Fruit fly (Drosophila melanogaster) whole organism, prepupa: ENCODE results near the gene spen.

Experiments
- Blimp-1 ChIP-seq: fragments of 200-800 bp; sonication (Bioruptor generic); optimal IDR thresholded peaks from 3 replicates; lab custom pipeline; 2017; ENCODE audit warnings: missing biosample characterization, missing genetic modification characterization, mild to moderate bottlenecking, moderate library complexity, missing genetic modification reagents
- CG10631 ChIP-seq: fragments of 200-800 bp; sonication (Bioruptor generic); optimal IDR thresholded peaks from 2 replicates; lab custom pipeline; 2016; ENCODE audit warnings: missing biosample characterization, missing genetic modification characterization
- CG10669 ChIP-seq: fragments of 200-800 bp; sonication (Bioruptor generic); optimal IDR thresholded peaks from 3 replicates; lab custom pipeline; 2018; ENCODE audit warnings: missing biosample characterization, mild to moderate bottlenecking, missing genetic modification characterization, moderate library complexity
- CG11762 ChIP-seq: fragments of 200-800 bp; sonication (Bioruptor generic); optimal IDR thresholded peaks from 3 replicates; lab custom pipeline; 2016; ENCODE audit warnings: missing biosample characterization, missing genetic modification characterization; ENCODE audit not compliant: insufficient read depth
- CG15336 ChIP-seq: fragments of 200-800 bp; sonication (Bioruptor generic); IDR thresholded peaks from 2 replicates; pipeline ENCODE4 v1.3.6; 2022; ENCODE audit warnings: missing biosample characterization, missing genetic modification characterization
- CG1621 ChIP-seq: fragments of 200-800 bp; sonication (Bioruptor generic); optimal IDR thresholded peaks from 3 replicates; lab custom pipeline; 2018; ENCODE audit warnings: missing biosample characterization, mild to moderate bottlenecking, missing genetic modification characterization
- CG3032 ChIP-seq: fragments of 200-800 bp; optimal IDR thresholded peaks from 2 replicates; lab custom pipeline; 2019; ENCODE audit warnings: missing biosample characterization, mild to moderate bottlenecking, missing genetic modification characterization, moderate library complexity
- CG31627 ChIP-seq: fragments of 200-800 bp; sonication (Bioruptor generic); optimal IDR thresholded peaks from 3 replicates; lab custom pipeline; 2016; ENCODE audit warnings: missing biosample characterization, missing genetic modification characterization
- CG32006 ChIP-seq: fragments of 200-800 bp; sonication (Bioruptor generic); optimal IDR thresholded peaks from 3 replicates; lab custom pipeline; 2017; ENCODE audit warnings: missing biosample characterization, mild to moderate bottlenecking, missing genetic modification characterization
- CG34406 ChIP-seq: fragments of 200-800 bp; sonication (Bioruptor generic); optimal IDR thresholded peaks from 3 replicates; lab custom pipeline; 2016; ENCODE audit warnings: missing biosample characterization, missing genetic modification characterization
- CG4318 ChIP-seq: fragments of 200-800 bp; sonication (Bioruptor generic); optimal IDR thresholded peaks from 3 replicates; lab custom pipeline; 2017; ENCODE audit warnings: missing biosample characterization, mild to moderate bottlenecking, missing genetic modification characterization
- CG6163 ChIP-seq: fragments of 200-800 bp; sonication (Bioruptor generic); IDR thresholded peaks from 3 replicates; pipeline ENCODE4 v1.3.6; 2022; ENCODE audit warnings: missing biosample characterization, missing genetic modification characterization
- CG6792 ChIP-seq: fragments of 200-800 bp; sonication (Bioruptor generic); optimal IDR thresholded peaks from 3 replicates; lab custom pipeline; 2016; ENCODE audit warnings: missing biosample characterization, missing genetic modification characterization
- CG7368 ChIP-seq: fragments of 200-800 bp; sonication (Bioruptor generic); optimal IDR thresholded peaks from 3 replicates; lab custom pipeline; 2016; ENCODE audit warnings: missing biosample characterization, missing genetic modification characterization
- CG8119 ChIP-seq: fragments of 200-800 bp; sonication (Bioruptor generic); IDR thresholded peaks from 3 replicates; pipeline ENCODE4 v1.3.6; 2022; ENCODE audit warnings: missing biosample characterization, missing genetic modification characterization
- CG8319 ChIP-seq: fragments of 200-800 bp; sonication (Bioruptor generic); optimal IDR thresholded peaks from 3 replicates; lab custom pipeline; 2016; ENCODE audit warnings: missing biosample characterization, missing genetic modification characterization
- CG8632 ChIP-seq: fragments of 200-800 bp; sonication (Bioruptor generic); optimal IDR thresholded peaks from 3 replicates; lab custom pipeline; 2016; ENCODE audit warnings: missing biosample characterization, missing genetic modification characterization
- Eip75B ChIP-seq: fragments of 200-800 bp; sonication (Bioruptor generic); optimal IDR thresholded peaks from 3 replicates; lab custom pipeline; 2016; ENCODE audit warnings: missing biosample characterization, missing genetic modification characterization
- Eip93F ChIP-seq: fragments of 200-800 bp; sonication (Bioruptor generic); optimal IDR thresholded peaks from 2 replicates; lab custom pipeline; 2016; ENCODE audit warnings: missing biosample characterization, mild to moderate bottlenecking, missing genetic modification characterization
- Ets21C ChIP-seq: fragments of 200-800 bp; sonication (Bioruptor generic); optimal IDR thresholded peaks from 3 replicates; lab custom pipeline; 2016; ENCODE audit warnings: missing biosample characterization, missing genetic modification characterization
- Ets96B ChIP-seq: fragments of 200-800 bp; optimal IDR thresholded peaks from 2 replicates; lab custom pipeline; 2019; ENCODE audit warnings: missing biosample characterization, mild to moderate bottlenecking, missing genetic modification characterization, moderate library complexity
- Hr39 ChIP-seq: fragments of 200-800 bp; sonication (Bioruptor generic); optimal IDR thresholded peaks from 2 replicates; lab custom pipeline; 2016; ENCODE audit warnings: missing biosample characterization, missing genetic modification characterization
- Hr4 ChIP-seq: fragments of 200-800 bp; sonication (Bioruptor generic); optimal IDR thresholded peaks from 3 replicates; lab custom pipeline; 2016; ENCODE audit warnings: missing biosample characterization, missing genetic modification characterization
- Lpt ChIP-seq: fragments of 200-800 bp; sonication (Bioruptor generic); optimal IDR thresholded peaks from 3 replicates; lab custom pipeline; 2016; ENCODE audit warnings: missing biosample characterization, missing genetic modification characterization
- Met ChIP-seq: fragments of 200-800 bp; sonication (Bioruptor generic); optimal IDR thresholded peaks from 3 replicates; lab custom pipeline; 2016; ENCODE audit warnings: missing biosample characterization, missing genetic modification characterization
- Smox ChIP-seq: fragments of 200-800 bp; sonication (Bioruptor generic); optimal IDR thresholded peaks from 3 replicates; lab custom pipeline; 2016; ENCODE audit warnings: missing biosample characterization, missing genetic modification characterization
- Sox102F ChIP-seq: fragments of 200-800 bp; sonication (Bioruptor generic); optimal IDR thresholded peaks from 2 replicates; lab custom pipeline; 2016; ENCODE audit warnings: missing biosample characterization, mild to moderate bottlenecking, missing genetic modification characterization
- achi ChIP-seq: fragments of 200-800 bp; sonication (Bioruptor generic); optimal IDR thresholded peaks from 3 replicates; lab custom pipeline; 2016; ENCODE audit warnings: missing biosample characterization, missing genetic modification characterization
- acj6 ChIP-seq: fragments of 200-800 bp; sonication (Bioruptor generic); optimal IDR thresholded peaks from 3 replicates; lab custom pipeline; 2016; ENCODE audit warnings: missing biosample characterization, missing genetic modification characterization
- dac ChIP-seq: fragments of 200-800 bp; sonication (Bioruptor generic); optimal IDR thresholded peaks from 2 replicates; lab custom pipeline; 2017; ENCODE audit warnings: missing biosample characterization, mild to moderate bottlenecking, missing genetic modification characterization
- dsx ChIP-seq: fragments of 200-800 bp; optimal IDR thresholded peaks from 3 replicates; lab custom pipeline; 2019; ENCODE audit warnings: missing biosample characterization, mild to moderate bottlenecking, missing genetic modification characterization, moderate library complexity; ENCODE audit not compliant: poor library complexity, severe bottlenecking
- eg ChIP-seq: fragments of 200-800 bp; sonication (Bioruptor generic); IDR thresholded peaks from 3 replicates; pipeline ENCODE4 v1.3.6; 2022; ENCODE audit warnings: missing biosample characterization, missing genetic modification characterization
- esn ChIP-seq: fragments of 200-800 bp; sonication (Bioruptor generic); optimal IDR thresholded peaks from 2 replicates; lab custom pipeline; 2016; ENCODE audit warnings: missing biosample characterization, mild to moderate bottlenecking, missing genetic modification characterization, moderate library complexity
- fd59A ChIP-seq: fragments of 200-800 bp; sonication (Bioruptor generic); optimal IDR thresholded peaks from 2 replicates; lab custom pipeline; 2017; ENCODE audit warnings: missing biosample characterization, mild to moderate bottlenecking, missing genetic modification characterization, missing genetic modification reagents
- fd85E ChIP-seq: fragments of 200-800 bp; sonication (Bioruptor generic); optimal IDR thresholded peaks from 3 replicates; lab custom pipeline; 2016; ENCODE audit warnings: missing biosample characterization, missing genetic modification characterization
- lz ChIP-seq: fragments of 200-800 bp; sonication (Bioruptor generic); optimal IDR thresholded peaks from 3 replicates; lab custom pipeline; 2016; ENCODE audit warnings: missing biosample characterization, missing genetic modification characterization
- pdm3 ChIP-seq: fragments of 200-800 bp; sonication (Bioruptor generic); optimal IDR thresholded peaks from 3 replicates; lab custom pipeline; 2016; ENCODE audit warnings: missing biosample characterization, missing genetic modification characterization
- ss ChIP-seq, 2 experiments: fragments of 200-800 bp; sonication (Bioruptor generic); optimal IDR thresholded peaks; 2 replicates in 1 of 2; 3 replicates in 1 of 2; lab custom pipeline; 2017 to 2018; ENCODE audit warnings: mild to moderate bottlenecking in 2 of 2, missing biosample characterization in 2 of 2, missing genetic modification characterization in 2 of 2, moderate library complexity in 1 of 2
- svp ChIP-seq: fragments of 200-800 bp; sonication (Bioruptor generic); peaks from one replicate; lab custom pipeline; 2016; ENCODE audit warnings: missing biosample characterization, missing genetic modification characterization
- vri ChIP-seq: fragments of 200-800 bp; sonication (Bioruptor generic); optimal IDR thresholded peaks from 3 replicates; lab custom pipeline; 2016; ENCODE audit warnings: missing biosample characterization, mild to moderate bottlenecking, missing genetic modification characterization

Gene spen

dm6 chr2L:128977-129941 is 29.6 kb upstream of the spen start (continued):
- TF ChIP-seq fd85E (no peak), Lpt (GFP tag; lab: Kevin White, UChicago) (peak; percentile 21), Sox102F (peak; percentile 87), CG10631 (GFP tag; lab: Kevin White, UChicago) (no peak), CG32006 (no peak), CG10669 (GFP tag; lab: Kevin White, UChicago) (no peak), fd59A (GFP tag; lab: Kevin White, UChicago) (no peak), Smox (GFP tag; lab: Kevin White, UChicago) (no peak), CG6163 (GFP tag; lab: Robert Waterston, UW) (peak; percentile 69), pdm3 (GFP tag; lab: Kevin White, UChicago) (no peak), CG3032 (no peak), Eip75B (GFP tag; lab: Kevin White, UChicago) (peak; percentile 37), CG8319 (GFP tag; lab: Kevin White, UChicago) (peak; percentile 8), Ets96B (tag; lab: Kevin White, UChicago) (peak; percentile 18), CG34406 (no peak), svp (peak; percentile 87), CG11762 (GFP tag; lab: Kevin White, UChicago) (no peak), CG7368 (GFP tag; lab: Kevin White, UChicago) (no peak), Hr39 (no peak), vri (peak; percentile 75), CG8632 (GFP tag; lab: Kevin White, UChicago) (no peak), dac (GFP tag; lab: Kevin White, UChicago) (no peak), CG31627 (GFP tag; lab: Kevin White, UChicago) (no peak), esn (GFP tag; lab: Kevin White, UChicago) (peak; percentile 45), CG1621 (tag; lab: Kevin White, UChicago) (peak; percentile 40), achi (GFP tag; lab: Kevin White, UChicago) (peak; percentile 14), Blimp-1 (GFP tag; lab: Kevin White, UChicago) (peak; percentile 8), acj6 (GFP tag; lab: Kevin White, UChicago) (no peak)

- TF ChIP-seq eg (GFP tag; lab: Robert Waterston, UW) (0 out of 3 replicates have a peak, but pooled peaks have one; percentile 13), CG8119 (0 out of 3 replicates have a peak, but pooled peaks have one; percentile 22), dac (GFP tag; lab: Kevin White, UChicago) (no peak)
These were observed 28.1 kb upstream of the spen start, which contains the start of gene CG3164 for dm6 chr2L:130691-131090. CG3164 (minus strand) TSS chr2L:130791.

- TF ChIP-seq esn (GFP tag; lab: Kevin White, UChicago) (peak; percentile 24), pdm3 (GFP tag; lab: Kevin White, UChicago) (no peak), fd85E (no peak), Ets21C (GFP tag; lab: Kevin White, UChicago) (no peak), CG4318 (GFP tag; lab: Kevin White, UChicago) (no peak), CG15336 (GFP tag; lab: Robert Waterston, UW) (peak; percentile 55; the same call in 1 of the 2 replicates), dac (GFP tag; lab: Kevin White, UChicago) (no peak), dsx (GFP tag; lab: Kevin White, UChicago) (no peak), CG8632 (GFP tag; lab: Kevin White, UChicago) (no peak), Smox (GFP tag; lab: Kevin White, UChicago) (no peak), Hr4 (peak; percentile 43), CG7368 (GFP tag; lab: Kevin White, UChicago) (no peak), eg (GFP tag; lab: Robert Waterston, UW) (peak; percentile 70; the same call in 1 of the 3 replicates), Eip93F (GFP tag; lab: Kevin White, UChicago) (no peak), Met (GFP tag; lab: Kevin White, UChicago) (peak; percentile 8), CG8319 (GFP tag; lab: Kevin White, UChicago) (no peak), Sox102F (peak; percentile 52), svp (peak; percentile 75), ss (GFP tag; optimal IDR thresholded peaks at IDR 0.05; lab: Kevin White, UChicago) (peak; percentile 58 to 72), CG6792 (GFP tag; lab: Kevin White, UChicago) (peak; percentile 21), lz (GFP tag; lab: Kevin White, UChicago) (no peak), Eip75B (GFP tag; lab: Kevin White, UChicago) (no peak), fd59A (GFP tag; lab: Kevin White, UChicago) (no peak), CG31627 (GFP tag; lab: Kevin White, UChicago) (no peak), CG8119 (peak; percentile 57; the same call in 2 of the 3 replicates), CG11762 (GFP tag; lab: Kevin White, UChicago) (no peak), CG10631 (GFP tag; lab: Kevin White, UChicago) (no peak), Ets96B (tag; lab: Kevin White, UChicago) (peak; percentile 27), CG3032 (no peak), Lpt (GFP tag; lab: Kevin White, UChicago) (peak; percentile 15)
These were observed 27.2 kb upstream of the spen start, which contains the start of gene Gs1 for dm6 chr2L:131466-132270. Gs1 (plus strand) TSS chr2L:132077.
